Worm (Caenorhabditis elegans) whole organism, mixed stage, embryonic: Measurements from ENCODE around the gene fask-1.

ENCODE experiments used
- M03D4.4 ChIP-seq: sonication (generic microtip); optimal IDR thresholded peaks from 2 replicates; lab custom pipeline; 2017; ENCODE audit warnings: mild to moderate bottlenecking, missing genetic modification characterization, missing compliant biosample characterization
- bed-3 ChIP-seq: fragments of 200-800 bp; sonication (Bioruptor generic); optimal IDR thresholded peaks from 3 replicates; lab custom pipeline; 2018; ENCODE audit warnings: mild to moderate bottlenecking, missing genetic modification characterization, moderate library complexity, missing compliant biosample characterization
- blmp-1 ChIP-seq: fragments of 150-350 bp; optimal IDR thresholded peaks from 2 replicates; lab custom pipeline; 2014; ENCODE audit warnings: missing biosample characterization, missing genetic modification characterization
- ceh-39 ChIP-seq: fragments of 150-350 bp; optimal IDR thresholded peaks from 2 replicates; lab custom pipeline; 2014; ENCODE audit warnings: missing biosample characterization, missing genetic modification characterization
- ceh-43 ChIP-seq: fragments of 200-800 bp; sonication (Bioruptor generic); optimal IDR thresholded peaks from 2 replicates; lab custom pipeline; 2018; ENCODE audit warnings: mild to moderate bottlenecking, missing genetic modification characterization, moderate library complexity, missing compliant biosample characterization
- ceh-83 ChIP-seq: fragments of 200-800 bp; sonication (Bioruptor generic); optimal IDR thresholded peaks from 2 replicates; lab custom pipeline; 2018; ENCODE audit warnings: mild to moderate bottlenecking, missing genetic modification characterization, missing compliant biosample characterization
- ces-1 ChIP-seq: fragments of 150-350 bp; optimal IDR thresholded peaks from 2 replicates; lab custom pipeline; 2014; ENCODE audit warnings: missing biosample characterization, missing genetic modification reagents, missing genetic modification characterization
- drap-1 ChIP-seq: fragments of 200-800 bp; sonication (Bioruptor generic); optimal IDR thresholded peaks from 3 replicates; lab custom pipeline; 2018; ENCODE audit warnings: mild to moderate bottlenecking, missing genetic modification characterization, missing compliant biosample characterization
- elt-1 ChIP-seq: sonication (generic microtip); optimal IDR thresholded peaks from 2 replicates; lab custom pipeline; 2017; ENCODE audit warnings: missing genetic modification characterization, mild to moderate bottlenecking, missing compliant biosample characterization, antibody characterized with exemption, moderate library complexity, borderline replicate concordance; ENCODE audit not compliant: insufficient read depth
- flh-1 ChIP-seq: fragments of 200-800 bp; sonication (Bioruptor generic); optimal IDR thresholded peaks from 2 replicates; lab custom pipeline; 2018; ENCODE audit warnings: mild to moderate bottlenecking, missing genetic modification characterization, moderate library complexity, missing compliant biosample characterization
- ham-2 ChIP-seq: fragments of 200-800 bp; sonication (Bioruptor generic); optimal IDR thresholded peaks from 2 replicates; lab custom pipeline; 2018; ENCODE audit warnings: mild to moderate bottlenecking, missing genetic modification characterization, missing compliant biosample characterization
- hlh-1 ChIP-seq: fragments of 150-350 bp; optimal IDR thresholded peaks from 2 replicates; lab custom pipeline; 2014; ENCODE audit warnings: missing biosample characterization, missing genetic modification reagents, missing genetic modification characterization
- lin-13 ChIP-seq: fragments of 150-350 bp; optimal IDR thresholded peaks from 2 replicates; lab custom pipeline; 2014; ENCODE audit warnings: missing biosample characterization, missing genetic modification characterization
- lin-32 ChIP-seq: fragments of 200-800 bp; sonication (Bioruptor generic); optimal IDR thresholded peaks from 2 replicates; lab custom pipeline; 2018; ENCODE audit warnings: mild to moderate bottlenecking, missing genetic modification characterization, missing compliant biosample characterization
- lsy-2 ChIP-seq: fragments of 150-350 bp; optimal IDR thresholded peaks from 2 replicates; lab custom pipeline; 2014; ENCODE audit warnings: missing biosample characterization, missing genetic modification characterization
- mab-5 ChIP-seq: fragments of 150-350 bp; optimal IDR thresholded peaks from 2 replicates; lab custom pipeline; 2014; ENCODE audit warnings: missing biosample characterization, missing genetic modification characterization
- mls-2 ChIP-seq: sonication (generic microtip); optimal IDR thresholded peaks from 2 replicates; lab custom pipeline; 2016; ENCODE audit warnings: mild to moderate bottlenecking, missing genetic modification characterization, moderate library complexity, missing compliant biosample characterization
- nhr-12 ChIP-seq: fragments of 150-350 bp; optimal IDR thresholded peaks from 2 replicates; lab custom pipeline; 2014; ENCODE audit warnings: missing biosample characterization, missing genetic modification characterization
- nhr-2 ChIP-seq: fragments of 150-350 bp; optimal IDR thresholded peaks from 2 replicates; lab custom pipeline; 2014; ENCODE audit warnings: missing biosample characterization, missing genetic modification characterization
- nhr-237 ChIP-seq: fragments of 150-350 bp; optimal IDR thresholded peaks from 2 replicates; lab custom pipeline; 2014; ENCODE audit warnings: missing biosample characterization, missing genetic modification characterization
- nhr-28 ChIP-seq: fragments of 150-350 bp; optimal IDR thresholded peaks from 2 replicates; lab custom pipeline; 2014; ENCODE audit warnings: missing biosample characterization, missing genetic modification characterization
- pha-4 ChIP-seq: fragments of 150-350 bp; optimal IDR thresholded peaks from 2 replicates; lab custom pipeline; 2018; ENCODE audit warnings: missing biosample characterization, missing genetic modification reagents, missing genetic modification characterization
- sem-2 ChIP-seq: fragments of 200-800 bp; sonication (Bioruptor generic); optimal IDR thresholded peaks from 2 replicates; lab custom pipeline; 2018; ENCODE audit warnings: mild to moderate bottlenecking, missing genetic modification characterization, missing compliant biosample characterization
- snpc-4 ChIP-seq: fragments of 150-350 bp; optimal IDR thresholded peaks from 2 replicates; lab custom pipeline; 2014; ENCODE audit warnings: missing biosample characterization, missing genetic modification characterization
- tbx-8 ChIP-seq: fragments of 200-800 bp; sonication (Bioruptor generic); optimal IDR thresholded peaks from 2 replicates; lab custom pipeline; 2018; ENCODE audit warnings: mild to moderate bottlenecking, missing genetic modification characterization, moderate library complexity, missing compliant biosample characterization
- unc-120 ChIP-seq: sonication (generic microtip); optimal IDR thresholded peaks from 2 replicates; lab custom pipeline; 2017; ENCODE audit warnings: missing genetic modification characterization, missing compliant biosample characterization; ENCODE audit not compliant: poor library complexity, severe bottlenecking
- unc-39 ChIP-seq: fragments of 150-350 bp; optimal IDR thresholded peaks from 2 replicates; lab custom pipeline; 2014; ENCODE audit warnings: missing biosample characterization, missing genetic modification characterization
- unc-62 ChIP-seq: fragments of 150-350 bp; optimal IDR thresholded peaks from 2 replicates; lab custom pipeline; 2014; ENCODE audit warnings: missing biosample characterization, missing genetic modification reagents, missing genetic modification characterization
- zip-8 ChIP-seq: fragments of 150-350 bp; optimal IDR thresholded peaks from 2 replicates; lab custom pipeline; 2014; ENCODE audit warnings: missing biosample characterization, missing genetic modification characterization
- ztf-11 ChIP-seq: fragments of 150-350 bp; optimal IDR thresholded peaks from 2 replicates; lab custom pipeline; 2014; ENCODE audit warnings: missing biosample characterization, missing genetic modification characterization

The fask-1 gene

DNA sequence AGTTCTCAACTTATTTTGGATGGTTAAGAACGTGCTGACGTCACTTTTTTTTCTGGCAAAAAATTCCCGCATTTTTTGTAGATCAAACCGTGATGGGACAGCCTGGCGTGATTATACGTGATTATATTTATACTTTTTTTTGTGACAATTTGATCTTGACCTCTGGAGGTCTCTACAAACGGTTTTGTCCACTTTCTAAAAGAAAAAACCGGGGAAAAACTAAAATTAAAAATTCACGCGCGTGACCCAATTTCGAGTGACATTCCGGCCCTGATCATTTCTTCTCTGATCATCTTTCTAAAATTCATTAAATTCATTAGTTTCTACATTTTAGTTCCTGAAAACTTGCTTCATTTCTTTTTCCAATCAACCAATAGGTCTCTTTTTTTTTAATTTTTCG lies 4.4 kb downstream of the fask-1 start, which contains the start of gene rde-11:
rde-11 (plus strand) TSS at position 301 of the 400 bp plus-strand sequence.
- TF ChIP-seq flh-1 (GFP tag; lab: Kevin White, UChicago) (no peak), elt-1 (tag; lab: Kevin White, UChicago) (no peak), sem-2 (GFP tag; lab: Kevin White, UChicago) (no peak), ces-1 (GFP tag; lab: Kevin White, UChicago) (no peak), lin-32 (GFP tag; lab: Kevin White, UChicago) (no peak), ztf-11 (tag; lab: Kevin White, UChicago) (no peak), zip-8 (no peak), unc-120 (tag; lab: Kevin White, UChicago) (no peak), blmp-1 (tag; lab: Kevin White, UChicago) (no peak), lsy-2 (no peak), nhr-28 (no peak), ceh-39 (no peak), nhr-2 (tag; lab: Kevin White, UChicago) (no peak), nhr-237 (tag; lab: Kevin White, UChicago) (no peak)

ce11 chrIV:13107359-13107758 lies 6.8 kb downstream of the fask-1 start, which contains the start of gene B0564.2:
TSS of gene B0564.2 (plus strand) at chrIV:13107659.
- no peak for TF ChIP-seq ztf-11 (tag; lab: Kevin White, UChicago)
- TF ChIP-seq sem-2 (GFP tag; lab: Kevin White, UChicago) = no peak
- TF ChIP-seq M03D4.4 = no peak
- TF ChIP-seq mab-5 (tag; lab: Kevin White, UChicago) = no peak
- no peak for TF ChIP-seq mls-2 (tag; lab: Kevin White, UChicago)
- TF ChIP-seq lsy-2 = no peak
- no peak for TF ChIP-seq nhr-12
- TF ChIP-seq ham-2 (GFP tag; lab: Kevin White, UChicago) = no peak
- TF ChIP-seq lin-32 (GFP tag; lab: Kevin White, UChicago) = no peak
- TF ChIP-seq nhr-28 = no peak
- TF ChIP-seq pha-4 (tag; lab: Kevin White, UChicago) = no peak
- TF ChIP-seq elt-1 (tag; lab: Kevin White, UChicago) = no peak
- no peak for TF ChIP-seq unc-62 (GFP tag; lab: Kevin White, UChicago)
- no peak for TF ChIP-seq ces-1 (GFP tag; lab: Kevin White, UChicago)
- TF ChIP-seq, all 35 proteins: peak for 0

DNA sequence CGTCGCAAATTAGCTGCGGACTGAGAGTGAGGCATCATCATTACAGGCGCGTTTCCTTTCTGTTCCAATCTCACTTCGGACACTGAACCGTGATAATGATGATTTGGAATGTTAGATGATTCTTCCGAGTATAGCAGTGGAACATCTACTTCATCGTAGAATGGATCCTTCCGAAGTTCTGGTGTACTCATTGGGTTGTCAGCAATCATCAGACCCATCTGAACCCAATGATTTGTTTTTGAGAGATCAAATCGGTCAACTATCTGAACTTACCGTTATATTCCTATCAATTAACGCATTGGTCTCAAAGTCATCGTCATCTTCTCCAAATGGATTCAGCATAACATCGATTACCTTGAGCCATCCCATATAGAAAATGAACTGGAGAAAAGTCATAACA lies 7.9 kb downstream of the fask-1 start:
- TF ChIP-seq snpc-4 (tag; lab: Kevin White, UChicago) (no peak), nhr-2 (tag; lab: Kevin White, UChicago) (no peak), blmp-1 (tag; lab: Kevin White, UChicago) (no peak), unc-62 (GFP tag; lab: Kevin White, UChicago) (no peak), flh-1 (GFP tag; lab: Kevin White, UChicago) (no peak), ztf-11 (tag; lab: Kevin White, UChicago) (no peak), nhr-12 (no peak), ceh-39 (no peak), M03D4.4 (no peak), ceh-43 (GFP tag; lab: Kevin White, UChicago) (no peak)
- TF ChIP-seq, all 35 proteins: peak for 0

DNA sequence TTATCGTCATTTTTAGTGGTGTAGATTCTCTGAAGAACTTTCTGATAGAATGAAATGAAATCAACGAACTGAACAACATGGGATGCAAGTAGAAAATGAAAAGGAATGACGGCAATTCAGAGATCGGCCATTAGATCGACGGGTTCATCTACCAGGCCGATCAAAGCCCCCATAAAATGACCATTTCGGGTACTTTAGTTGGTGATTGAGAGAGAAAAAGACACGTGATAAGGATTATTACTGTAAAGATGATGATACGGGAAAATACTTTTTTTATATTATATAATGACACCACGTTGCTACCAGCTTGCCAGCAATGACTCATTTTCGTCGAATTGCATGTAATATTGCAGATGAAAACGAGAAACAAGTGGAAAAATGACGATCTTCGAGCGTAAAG lies 9.2 kb downstream of the fask-1 start, which contains the start of gene best-1:
best-1 (minus strand) TSS at position 29 of the 400 bp plus-strand sequence.
- TF ChIP-seq tbx-8 (GFP tag; lab: Kevin White, UChicago) (no peak), hlh-1 (tag; lab: Kevin White, UChicago) (no peak), ztf-11 (tag; lab: Kevin White, UChicago) (no peak), bed-3 (GFP tag; lab: Kevin White, UChicago) (no peak), lin-32 (GFP tag; lab: Kevin White, UChicago) (no peak), mls-2 (tag; lab: Kevin White, UChicago) (no peak), ceh-43 (GFP tag; lab: Kevin White, UChicago) (no peak), nhr-2 (tag; lab: Kevin White, UChicago) (no peak), ceh-39 (no peak), drap-1 (no peak), ham-2 (GFP tag; lab: Kevin White, UChicago) (no peak), lin-13 (tag; lab: Kevin White, UChicago) (no peak), flh-1 (GFP tag; lab: Kevin White, UChicago) (no peak), ces-1 (GFP tag; lab: Kevin White, UChicago) (no peak)

DNA sequence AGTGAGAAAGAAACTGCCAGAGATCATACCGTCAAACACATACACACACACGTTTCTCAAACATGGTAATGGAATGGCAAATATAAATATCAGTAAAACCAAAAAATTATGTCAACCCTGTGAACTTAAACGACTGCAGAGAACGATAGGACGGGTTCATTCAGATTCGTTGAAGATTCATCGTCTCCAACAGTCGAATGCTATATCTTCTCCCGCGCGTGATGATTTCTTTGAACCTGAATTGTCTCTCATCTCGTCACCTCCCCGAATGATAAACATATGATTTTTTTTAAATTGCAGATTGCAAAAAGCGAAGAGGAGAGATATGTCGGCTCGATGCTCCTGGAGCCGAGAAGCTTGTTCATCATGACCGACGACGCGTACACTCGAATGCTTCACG lies 10.4 kb downstream of the fask-1 start:
- TF ChIP-seq lin-32 (GFP tag; lab: Kevin White, UChicago) (no peak), ces-1 (GFP tag; lab: Kevin White, UChicago) (no peak), nhr-237 (tag; lab: Kevin White, UChicago) (no peak), ceh-83 (GFP tag; lab: Kevin White, UChicago) (no peak), zip-8 (no peak), sem-2 (GFP tag; lab: Kevin White, UChicago) (no peak), unc-39 (tag; lab: Kevin White, UChicago) (no peak), ceh-39 (no peak), snpc-4 (tag; lab: Kevin White, UChicago) (no peak), drap-1 (no peak), lin-13 (tag; lab: Kevin White, UChicago) (no peak), bed-3 (GFP tag; lab: Kevin White, UChicago) (no peak), flh-1 (GFP tag; lab: Kevin White, UChicago) (no peak), nhr-28 (no peak), pha-4 (tag; lab: Kevin White, UChicago) (no peak), unc-62 (GFP tag; lab: Kevin White, UChicago) (no peak)
